Fruit fly (Drosophila melanogaster) whole organism, embryonic: ENCODE measurements around the gene CG9164.

Experiments used
- Atf-2 ChIP-seq: fragments of 200-800 bp; sonication (Bioruptor generic); optimal IDR thresholded peaks from 2 replicates; lab custom pipeline; 2016; ENCODE audit warnings: missing biosample characterization, missing genetic modification characterization
- B-H2 ChIP-seq: fragments of 200-800 bp; sonication (Bioruptor generic); optimal IDR thresholded peaks from 2 replicates; lab custom pipeline; 2018; ENCODE audit warnings: missing biosample characterization, mild to moderate bottlenecking, missing genetic modification characterization
- BtbVII ChIP-seq: fragments of 200-800 bp; sonication (Bioruptor generic); optimal IDR thresholded peaks from 3 replicates; lab custom pipeline; 2017; ENCODE audit warnings: missing biosample characterization, mild to moderate bottlenecking, missing genetic modification characterization
- Bteb2 ChIP-seq: fragments of 200-800 bp; sonication (Bioruptor generic); optimal IDR thresholded peaks from 2 replicates; lab custom pipeline; 2016; ENCODE audit warnings: missing biosample characterization, missing genetic modification characterization
- CG10565 ChIP-seq: fragments of 200-800 bp; sonication (Bioruptor generic); optimal IDR thresholded peaks from 3 replicates; lab custom pipeline; 2016; ENCODE audit warnings: missing biosample characterization, mild to moderate bottlenecking, missing genetic modification characterization
- CG11696 ChIP-seq: fragments of 200-800 bp; sonication (Bioruptor generic); IDR thresholded peaks from 2 replicates; pipeline ENCODE4 v1.3.6; 2022; ENCODE audit warnings: missing biosample characterization, missing genetic modification characterization
- CG12299 ChIP-seq: fragments of 200-800 bp; sonication (Bioruptor generic); optimal IDR thresholded peaks from 2 replicates; lab custom pipeline; 2018; ENCODE audit warnings: missing biosample characterization, mild to moderate bottlenecking, missing genetic modification characterization
- CG12391 ChIP-seq: fragments of 200-800 bp; sonication (Bioruptor generic); optimal IDR thresholded peaks from 3 replicates; lab custom pipeline; 2018; ENCODE audit warnings: missing biosample characterization, mild to moderate bottlenecking, missing genetic modification characterization, moderate library complexity
- CG12769 ChIP-seq: fragments of 200-800 bp; sonication (Bioruptor generic); optimal IDR thresholded peaks from 2 replicates; lab custom pipeline; 2019; ENCODE audit warnings: missing biosample characterization, mild to moderate bottlenecking, missing genetic modification characterization, moderate library complexity
- CG1602 ChIP-seq: fragments of 200-800 bp; sonication (Bioruptor generic); optimal IDR thresholded peaks from 3 replicates; lab custom pipeline; 2016; ENCODE audit warnings: missing biosample characterization, missing genetic modification characterization
- CG2712 ChIP-seq: fragments of 200-800 bp; optimal IDR thresholded peaks from 3 replicates; lab custom pipeline; 2019; ENCODE audit warnings: missing biosample characterization, mild to moderate bottlenecking, missing genetic modification characterization, moderate library complexity
- CG3281 ChIP-seq: fragments of 200-800 bp; sonication (Bioruptor generic); optimal IDR thresholded peaks from 3 replicates; lab custom pipeline; 2017; ENCODE audit warnings: missing biosample characterization, mild to moderate bottlenecking, missing genetic modification characterization
- CG34422 ChIP-seq: fragments of 200-800 bp; sonication (Bioruptor generic); IDR thresholded peaks from 3 replicates; pipeline ENCODE4 v1.3.6; 2022; ENCODE audit warnings: missing biosample characterization, missing genetic modification characterization
- CG3847 ChIP-seq: fragments of 200-800 bp; sonication (Bioruptor generic); IDR thresholded peaks from 2 replicates; pipeline ENCODE4 v1.3.6; 2022; ENCODE audit warnings: missing biosample characterization, missing genetic modification characterization
- CG5953 ChIP-seq: fragments of 200-800 bp; sonication (Bioruptor generic); IDR thresholded peaks from 2 replicates; pipeline ENCODE4 v1.3.6; 2022; ENCODE audit warnings: missing biosample characterization, missing genetic modification characterization
- CG8388 ChIP-seq: fragments of 200-800 bp; sonication (Bioruptor generic); optimal IDR thresholded peaks from 2 replicates; lab custom pipeline; 2019; ENCODE audit warnings: missing biosample characterization, mild to moderate bottlenecking, missing genetic modification characterization, moderate library complexity
- CG9215 ChIP-seq: fragments of 200-800 bp; sonication (Bioruptor generic); IDR thresholded peaks from 2 replicates; pipeline ENCODE4 v1.3.6; 2022; ENCODE audit warnings: missing biosample characterization, missing genetic modification characterization
- D19A ChIP-seq: fragments of 200-800 bp; optimal IDR thresholded peaks from 3 replicates; lab custom pipeline; 2019; ENCODE audit warnings: missing biosample characterization, mild to moderate bottlenecking, missing genetic modification characterization, moderate library complexity
- Dek ChIP-seq: fragments of 200-800 bp; sonication (Bioruptor generic); optimal IDR thresholded peaks from 3 replicates; lab custom pipeline; 2019; ENCODE audit warnings: missing biosample characterization, mild to moderate bottlenecking, missing genetic modification characterization, moderate library complexity
- Ets65A ChIP-seq: fragments of 200-800 bp; sonication (Bioruptor generic); peaks from one replicate; lab custom pipeline; 2016; ENCODE audit warnings: missing biosample characterization, missing genetic modification characterization
- HLH4C ChIP-seq: fragments of 200-800 bp; sonication (Bioruptor generic); IDR thresholded peaks from 3 replicates; pipeline ENCODE4 v1.3.6; 2022; ENCODE audit warnings: missing biosample characterization, missing genetic modification characterization; ENCODE audit not compliant: partially characterized antibody
- Hr3 ChIP-seq: fragments of 200-800 bp; sonication (Bioruptor generic); optimal IDR thresholded peaks from 3 replicates; lab custom pipeline; 2016; ENCODE audit warnings: missing biosample characterization, missing genetic modification characterization
- Lhr ChIP-seq: fragments of 200-800 bp; sonication (Bioruptor generic); optimal IDR thresholded peaks from 3 replicates; lab custom pipeline; 2017; ENCODE audit warnings: mild to moderate bottlenecking, missing biosample characterization, missing genetic modification reagents, missing genetic modification characterization
- Ravus ChIP-seq: fragments of 200-800 bp; sonication (Bioruptor generic); IDR thresholded peaks from 2 replicates; pipeline ENCODE4 v1.3.6; 2022; ENCODE audit warnings: missing biosample characterization, missing genetic modification characterization
- Rfx ChIP-seq: fragments of 200-800 bp; sonication (Bioruptor generic); IDR thresholded peaks from 2 replicates; pipeline ENCODE4 v1.3.6; 2022; ENCODE audit warnings: missing biosample characterization, missing genetic modification characterization
- Rx ChIP-seq: fragments of 200-800 bp; sonication (Bioruptor generic); IDR thresholded peaks from 2 replicates; pipeline ENCODE4 v1.3.6; 2022; ENCODE audit warnings: missing biosample characterization, missing genetic modification characterization
- abd-A ChIP-seq: fragments of 200-800 bp; sonication (Bioruptor generic); optimal IDR thresholded peaks from 3 replicates; lab custom pipeline; 2019; ENCODE audit warnings: missing biosample characterization, mild to moderate bottlenecking, missing genetic modification characterization, moderate library complexity
- amos ChIP-seq: fragments of 200-800 bp; sonication (Bioruptor generic); IDR thresholded peaks from 2 replicates; pipeline ENCODE4 v1.3.6; 2022; ENCODE audit warnings: missing biosample characterization, missing genetic modification characterization; ENCODE audit not compliant: partially characterized antibody
- ase ChIP-seq: fragments of 200-800 bp; sonication (Bioruptor generic); IDR thresholded peaks from 3 replicates; pipeline ENCODE4 v1.3.6; 2022; ENCODE audit warnings: missing biosample characterization, missing genetic modification characterization
- br ChIP-seq: fragments of >200 bp; optimal IDR thresholded peaks from 2 replicates; lab custom pipeline; 2017
- crp ChIP-seq, 2 experiments: fragments of 200-800 bp; sonication (Bioruptor generic); optimal IDR thresholded peaks; 2 replicates in 1 of 2; 3 replicates in 1 of 2; lab custom pipeline; 2017; ENCODE audit warnings: missing biosample characterization in 2 of 2, missing genetic modification characterization in 2 of 2, mild to moderate bottlenecking in 1 of 2, moderate library complexity in 1 of 2
- ems ChIP-seq: fragments of 200-800 bp; sonication (Bioruptor generic); optimal IDR thresholded peaks from 3 replicates; lab custom pipeline; 2016; ENCODE audit warnings: missing biosample characterization, missing genetic modification characterization
- gce ChIP-seq: fragments of 200-800 bp; sonication (Bioruptor generic); IDR thresholded peaks from 3 replicates; pipeline ENCODE4 v1.3.6; 2022; ENCODE audit warnings: missing biosample characterization, missing genetic modification characterization
- gt ChIP-seq: fragments of 200-800 bp; sonication (Bioruptor generic); IDR thresholded peaks from 2 replicates; pipeline ENCODE4 v1.3.6; 2022; ENCODE audit warnings: missing biosample characterization, missing genetic modification characterization
- hb ChIP-seq: fragments of 200-800 bp; sonication (Bioruptor generic); IDR thresholded peaks from 3 replicates; pipeline ENCODE4 v1.3.6; 2022; ENCODE audit warnings: missing biosample characterization, missing genetic modification characterization; ENCODE audit not compliant: partially characterized antibody
- hbn ChIP-seq: fragments of 200-800 bp; sonication (Bioruptor generic); IDR thresholded peaks from 2 replicates; pipeline ENCODE4 v1.3.6; 2022; ENCODE audit warnings: missing biosample characterization, missing genetic modification characterization; ENCODE audit not compliant: partially characterized antibody
- jing ChIP-seq: fragments of 200-800 bp; sonication (Bioruptor generic); optimal IDR thresholded peaks from 2 replicates; lab custom pipeline; 2018; ENCODE audit warnings: missing biosample characterization, mild to moderate bottlenecking, missing genetic modification characterization
- nerfin-2 ChIP-seq: fragments of 200-800 bp; sonication (Bioruptor generic); IDR thresholded peaks from 2 replicates; pipeline ENCODE4 v1.3.6; 2022; ENCODE audit warnings: missing biosample characterization, missing genetic modification characterization; ENCODE audit not compliant: partially characterized antibody
- nom ChIP-seq: fragments of 200-800 bp; sonication (Bioruptor generic); optimal IDR thresholded peaks from 2 replicates; lab custom pipeline; 2017; ENCODE audit warnings: missing biosample characterization, missing genetic modification characterization, mild to moderate bottlenecking, moderate library complexity, missing genetic modification reagents
- phol ChIP-seq: fragments of 200-800 bp; sonication (Bioruptor generic); optimal IDR thresholded peaks from 3 replicates; lab custom pipeline; 2018; ENCODE audit warnings: missing biosample characterization, mild to moderate bottlenecking, missing genetic modification characterization, moderate library complexity
- repo ChIP-seq: fragments of 200-800 bp; sonication (Bioruptor generic); optimal IDR thresholded peaks from 2 replicates; lab custom pipeline; 2016; ENCODE audit warnings: missing biosample characterization, missing genetic modification characterization
- sd ChIP-seq: fragments of 200-800 bp; sonication (Bioruptor generic); optimal IDR thresholded peaks from 3 replicates; lab custom pipeline; 2018; ENCODE audit warnings: missing biosample characterization, mild to moderate bottlenecking, missing genetic modification characterization, moderate library complexity
- slbo ChIP-seq: fragments of 200-800 bp; sonication (Bioruptor generic); IDR thresholded peaks from 2 replicates; pipeline ENCODE4 v1.3.6; 2022; ENCODE audit warnings: missing biosample characterization, missing genetic modification characterization
- slou ChIP-seq: fragments of 200-800 bp; sonication (Bioruptor generic); optimal IDR thresholded peaks from 3 replicates; lab custom pipeline; 2016; ENCODE audit warnings: missing biosample characterization, missing genetic modification characterization
- sna ChIP-seq: fragments of 200-800 bp; sonication (Bioruptor generic); IDR thresholded peaks from 2 replicates; pipeline ENCODE4 v1.3.6; 2022; ENCODE audit warnings: missing biosample characterization, missing genetic modification characterization; ENCODE audit not compliant: partially characterized antibody
- tap ChIP-seq: fragments of 200-800 bp; optimal IDR thresholded peaks from 3 replicates; lab custom pipeline; 2019; ENCODE audit warnings: missing biosample characterization, mild to moderate bottlenecking, missing genetic modification characterization, moderate library complexity
- tna ChIP-seq: fragments of 200-800 bp; sonication (Bioruptor generic); IDR thresholded peaks from 2 replicates; pipeline ENCODE4 v1.3.6; 2022; ENCODE audit warnings: missing biosample characterization, missing genetic modification characterization; ENCODE audit not compliant: partially characterized antibody
- twi ChIP-seq: fragments of 200-800 bp; optimal IDR thresholded peaks from 2 replicates; lab custom pipeline; 2019; ENCODE audit warnings: missing biosample characterization, mild to moderate bottlenecking, missing genetic modification characterization, moderate library complexity
- unpg ChIP-seq: fragments of 200-800 bp; sonication (Bioruptor generic); optimal IDR thresholded peaks from 3 replicates; lab custom pipeline; 2018; ENCODE audit warnings: missing biosample characterization, mild to moderate bottlenecking, missing genetic modification characterization, moderate library complexity

The CG9164 gene

DNA sequence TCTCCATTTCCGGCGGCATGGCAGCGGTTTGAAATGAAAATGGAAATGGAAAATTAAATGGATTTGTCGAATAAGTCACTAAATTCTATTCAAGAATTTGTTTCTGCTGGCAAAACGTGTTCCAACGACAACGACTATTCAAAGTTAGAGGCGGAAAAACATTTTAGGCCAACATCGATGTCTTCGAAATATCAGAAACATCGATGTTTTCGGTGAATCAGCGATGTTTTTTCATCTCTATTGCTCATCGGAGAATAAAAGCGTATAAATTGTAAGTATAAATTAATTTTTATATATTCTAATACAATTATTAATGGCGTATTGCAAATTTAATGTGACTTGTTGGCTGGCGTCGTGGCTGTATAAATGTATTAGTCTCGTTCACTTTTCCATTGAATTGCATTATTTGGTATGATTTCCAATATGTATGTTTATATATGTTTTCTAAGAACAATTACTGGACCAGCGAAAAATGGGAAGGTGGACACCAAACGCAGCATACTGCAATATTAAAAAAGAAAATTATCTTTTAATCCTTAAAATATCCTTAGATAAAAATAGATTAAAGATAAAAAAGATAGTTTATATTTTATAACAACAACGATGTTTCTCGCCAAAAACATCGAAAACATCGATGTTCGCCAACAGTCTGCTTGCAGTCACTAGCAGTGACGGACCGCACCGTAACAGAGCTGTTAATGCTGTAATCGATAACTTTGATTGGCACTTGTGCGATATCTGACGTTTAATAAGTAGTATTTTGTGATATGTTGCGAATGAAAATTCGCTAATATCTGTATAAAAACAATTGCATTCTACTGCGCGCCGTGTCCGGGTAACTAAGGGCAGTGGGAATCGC lies 40.5 kb downstream of the CG9164 start, which contains the start of the genes CG12608 and Prp5 (continued):
- TF ChIP-seq slbo (peak; percentile 33; the same call in 1 of the 2 replicates), tna (GFP tag; lab: Robert Waterston, UW) (peak; percentile 37; the same call in 1 of the 2 replicates), nerfin-2 (GFP tag; lab: Robert Waterston, UW) (peak; percentile 47), amos (GFP tag; lab: Robert Waterston, UW) (peak; percentile 69), hb (GFP tag; lab: Robert Waterston, UW) (0 out of 3 replicates have a peak, but pooled peaks have one; percentile 26), CG1602 (GFP tag; lab: Kevin White, UChicago) (no peak), slou (GFP tag; lab: Kevin White, UChicago) (no peak), unpg (GFP tag; lab: Kevin White, UChicago) (no peak), Dek (tag; lab: Kevin White, UChicago) (no peak), Rfx (no peak), nom (GFP tag; lab: Kevin White, UChicago) (no peak), Ets65A (GFP tag; lab: Kevin White, UChicago) (no peak), BtbVII (GFP tag; lab: Kevin White, UChicago) (no peak), CG34422 (GFP tag; lab: Robert Waterston, UW) (no peak), gce (GFP tag; lab: Robert Waterston, UW) (no peak), twi (tag; lab: Kevin White, UChicago) (no peak), CG5953 (GFP tag; lab: Robert Waterston, UW) (no peak), CG3847 (GFP tag; lab: Robert Waterston, UW) (no peak), tap (no peak), Ravus (GFP tag; lab: Robert Waterston, UW) (no peak), repo (GFP tag; lab: Kevin White, UChicago) (no peak), CG12769 (no peak), CG10565 (no peak), CG12391 (tag; lab: Kevin White, UChicago) (no peak), br (lab: Kevin White, UChicago) (no peak), CG2712 (no peak), crp (GFP tag; optimal IDR thresholded peaks at IDR 0.05; lab: Kevin White, UChicago) (no peak), CG3281 (GFP tag; lab: Kevin White, UChicago) (no peak), HLH4C (GFP tag; lab: Robert Waterston, UW) (peak; percentile 40), ems (no peak), Rx (GFP tag; lab: Robert Waterston, UW) (no peak), Atf-2 (GFP tag; lab: Kevin White, UChicago) (no peak), D19A (no peak), sd (tag; lab: Kevin White, UChicago) (no peak), sna (GFP tag; lab: Robert Waterston, UW) (no peak), Hr3 (no peak), CG9215 (GFP tag; lab: Robert Waterston, UW) (no peak), gt (GFP tag; lab: Robert Waterston, UW) (no peak), Lhr (GFP tag; lab: Kevin White, UChicago) (no peak), CG12299 (no peak), Bteb2 (no peak), hbn (peak; percentile 51), jing (no peak), phol (tag; lab: Kevin White, UChicago) (no peak), ase (GFP tag; lab: Robert Waterston, UW) (no peak), CG8388 (GFP tag; lab: Kevin White, UChicago) (no peak), abd-A (no peak), B-H2 (GFP tag; lab: Kevin White, UChicago) (peak; percentile 6), CG11696 (no peak)
